Fruit fly (Drosophila melanogaster): ENCODE data around the gene CG31195.

DNA sequence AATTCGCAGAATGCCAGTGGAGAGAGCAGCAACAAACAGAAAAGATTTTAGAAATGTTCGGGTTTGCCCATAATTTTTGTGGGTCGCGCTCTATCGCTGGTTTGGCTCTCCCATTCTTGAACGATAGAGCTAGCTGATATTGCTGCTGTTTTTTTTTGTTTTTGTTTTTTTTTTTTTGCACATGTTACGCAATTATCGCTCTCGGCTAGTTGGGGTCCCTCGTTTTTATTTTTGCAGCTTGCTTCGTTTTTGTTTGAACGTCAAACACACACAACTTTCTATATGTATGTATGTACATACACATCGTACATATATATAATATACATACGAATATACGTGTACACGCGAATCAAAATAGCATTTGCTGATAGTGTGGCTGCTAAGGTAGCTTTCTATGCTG is 28.3 kb upstream of the CG31195 start:
- TF ChIP-seq dmrt93B (GFP tag; optimal IDR thresholded peaks at IDR 0.05), result no peak
- no peak for TF ChIP-seq psq (GFP tag; optimal IDR thresholded peaks at IDR 0.05)
- TF ChIP-seq Sp1 (GFP tag; optimal IDR thresholded peaks at IDR 0.05), result no peak
- TF ChIP-seq rgr (GFP tag; optimal IDR thresholded peaks at IDR 0.05), result no peak
- no peak for TF ChIP-seq pan (optimal IDR thresholded peaks at IDR 0.05)
- no peak for TF ChIP-seq h (GFP tag; optimal IDR thresholded peaks at IDR 0.05)
- no peak for TF ChIP-seq Dfd (GFP tag; optimal IDR thresholded peaks at IDR 0.05)
- no peak for TF ChIP-seq Abd-B (GFP tag; optimal IDR thresholded peaks at IDR 0.05)
- TF ChIP-seq woc (GFP tag; optimal IDR thresholded peaks at IDR 0.05), result no peak
- TF ChIP-seq usp (GFP tag; optimal IDR thresholded peaks at IDR 0.05), result no peak
- no peak for TF ChIP-seq sage (GFP tag; optimal IDR thresholded peaks at IDR 0.05)
